Worm (Caenorhabditis elegans): ENCODE measurements around the gene mpz-6.

ce11 chrII:9427644-9428043, 20.7 kb upstream of the mpz-6 start, which contains the start of gene M176.5:
- TF ChIP-seq ama-1 (optimal IDR thresholded peaks at IDR 0.05) = no peak
- no peak for TF ChIP-seq ets-7 (tag; optimal IDR thresholded peaks at IDR 0.05)
- TF ChIP-seq hmg-4 (GFP tag; optimal IDR thresholded peaks at IDR 0.05) = no peak
- no peak for TF ChIP-seq tbx-11 (GFP tag; IDR thresholded peaks at IDR 0.05)
- TF ChIP-seq ceh-36 (tag; optimal IDR thresholded peaks at IDR 0.05) = no peak
- no peak for TF ChIP-seq tbx-37 (GFP tag; conservative IDR thresholded peaks at IDR 0.05)
- no peak for TF ChIP-seq aly-1 (tag; optimal IDR thresholded peaks at IDR 0.05)
- TF ChIP-seq sea-1 (GFP tag; conservative IDR thresholded peaks at IDR 0.05) = no peak
- TF ChIP-seq flt-1 (GFP tag; IDR thresholded peaks at IDR 0.05) = no peak
- no peak for TF ChIP-seq B0310.2 (tag; optimal IDR thresholded peaks at IDR 0.05)
- no peak for TF ChIP-seq scrt-1 (GFP tag; IDR thresholded peaks at IDR 0.05)
- TF ChIP-seq hmbx-1 (tag; optimal IDR thresholded peaks at IDR 0.05) = no peak
- TF ChIP-seq tra-4 (tag; optimal IDR thresholded peaks at IDR 0.05) = no peak
- TF ChIP-seq pes-1 (GFP tag; IDR thresholded peaks at IDR 0.05) = no peak
